Fruit fly (Drosophila melanogaster): ENCODE results near the gene shop.

The shop gene

dm6 chrX:18797567-18797966 lies 50.8 kb downstream of the shop start, which contains the start of gene bnb:
Gene bnb (minus strand): TSS chrX:18797687.
- TF ChIP-seq pad (GFP tag; optimal IDR thresholded peaks at IDR 0.05) (no peak), toe (GFP tag; optimal IDR thresholded peaks at IDR 0.05) (no peak)
